Worm (Caenorhabditis elegans) whole organism, L4 larva: ENCODE data around the gene clec-40.

ENCODE experiments used
- F49E8.2 ChIP-seq: sonication (generic microtip); optimal IDR thresholded peaks from 2 replicates; lab custom pipeline; 2016; ENCODE audit warnings: missing compliant biosample characterization, mild to moderate bottlenecking, missing genetic modification characterization, borderline replicate concordance
- Y5F2A.4 ChIP-seq: fragments of 200-800 bp; sonication (Bioruptor generic); optimal IDR thresholded peaks from 2 replicates; lab custom pipeline; 2018; ENCODE audit warnings: mild to moderate bottlenecking, missing genetic modification characterization, missing compliant biosample characterization
- ZK337.2 ChIP-seq: fragments of 200-800 bp; sonication (Bioruptor generic); IDR thresholded peaks from 2 replicates; pipeline ENCODE4 v1.3.6; 2022; ENCODE audit warnings: missing genetic modification reagents, missing genetic modification characterization, missing compliant biosample characterization
- aha-1 ChIP-seq: fragments of 150-350 bp; peaks from one replicate; lab custom pipeline; 2014; ENCODE audit warnings: missing biosample characterization, missing genetic modification characterization
- arid-1 ChIP-seq: fragments of 200-800 bp; sonication (Bioruptor generic); conservative IDR thresholded peaks from 2 replicates; pipeline ENCODE4 v1.3.6; 2022; ENCODE audit warnings: missing genetic modification reagents, missing genetic modification characterization, missing compliant biosample characterization
- daf-16 ChIP-seq, 3 experiments: sonication (generic microtip); optimal IDR thresholded peaks; 2 replicates each; lab custom pipeline; 2016 to 2017; ENCODE audit warnings: missing genetic modification characterization in 3 of 3, missing genetic modification reagents in 3 of 3, mild to moderate bottlenecking in 2 of 3, missing compliant biosample characterization in 2 of 3, missing biosample characterization in 1 of 3, moderate library complexity in 1 of 3
- daf-19 ChIP-seq: fragments of 200-800 bp; sonication (Bioruptor generic); conservative IDR thresholded peaks from 2 replicates; pipeline ENCODE4 v1.3.6; 2022; ENCODE audit warnings: missing genetic modification characterization, missing compliant biosample characterization
- dmd-8 ChIP-seq: fragments of 200-800 bp; sonication (Bioruptor generic); IDR thresholded peaks from 2 replicates; pipeline ENCODE4 v1.3.6; 2022; ENCODE audit warnings: missing genetic modification characterization, missing compliant biosample characterization
- dpl-1 ChIP-seq: fragments of 150-350 bp; optimal IDR thresholded peaks from 2 replicates; lab custom pipeline; 2014; ENCODE audit warnings: missing biosample characterization, missing genetic modification reagents, missing genetic modification characterization
- egl-27 ChIP-seq: sonication (generic microtip); optimal IDR thresholded peaks from 3 replicates; lab custom pipeline; 2017; ENCODE audit warnings: missing biosample characterization, missing genetic modification reagents, missing genetic modification characterization
- fkh-10 ChIP-seq: fragments of 150-350 bp; optimal IDR thresholded peaks from 2 replicates; lab custom pipeline; 2014; ENCODE audit warnings: missing biosample characterization, missing genetic modification reagents, missing genetic modification characterization
- gei-8 ChIP-seq: fragments of 200-800 bp; sonication (Bioruptor generic); optimal IDR thresholded peaks from 2 replicates; lab custom pipeline; 2018; ENCODE audit warnings: mild to moderate bottlenecking, missing genetic modification characterization, missing compliant biosample characterization
- hif-1 ChIP-seq, 2 experiments: sonication (generic microtip); optimal IDR thresholded peaks; 2 replicates each; lab custom pipeline; 2016 to 2017; ENCODE audit warnings: missing compliant biosample characterization in 2 of 2, missing genetic modification characterization in 2 of 2, missing genetic modification reagents in 2 of 2, missing genotype in 2 of 2, mild to moderate bottlenecking in 1 of 2
- hlh-11 ChIP-seq: fragments of 200-800 bp; sonication (Bioruptor generic); optimal IDR thresholded peaks from 2 replicates; lab custom pipeline; 2018; ENCODE audit warnings: mild to moderate bottlenecking, missing genetic modification characterization, missing compliant biosample characterization
- hlh-30 ChIP-seq: sonication (generic microtip); optimal IDR thresholded peaks from 2 replicates; lab custom pipeline; 2017; ENCODE audit warnings: antibody characterized with exemption, mild to moderate bottlenecking, missing genetic modification characterization, missing compliant biosample characterization; ENCODE audit not compliant: insufficient read depth
- lim-7 ChIP-seq: fragments of 200-800 bp; sonication (Bioruptor generic); IDR thresholded peaks from 2 replicates; pipeline ENCODE4 v1.3.6; 2022; ENCODE audit warnings: missing genetic modification characterization, missing compliant biosample characterization
- lin-1 ChIP-seq: fragments of 200-800 bp; sonication (Bioruptor generic); IDR thresholded peaks from 2 replicates; pipeline ENCODE4 v1.3.6; 2022; ENCODE audit warnings: missing genetic modification reagents, missing genetic modification characterization, missing compliant biosample characterization
- lin-15B ChIP-seq: fragments of 150-350 bp; sonication (generic microtip); optimal IDR thresholded peaks from 3 replicates; lab custom pipeline; 2014; ENCODE audit warnings: missing biosample characterization, missing genetic modification characterization
- lin-29 ChIP-seq: fragments of 200-800 bp; sonication (Bioruptor generic); IDR thresholded peaks from 2 replicates; pipeline ENCODE4 v1.3.6; 2022; ENCODE audit warnings: missing genetic modification reagents, missing genetic modification characterization, missing compliant biosample characterization
- lsy-2 ChIP-seq, 2 experiments: fragments of 150-350 bp in 1 of 2; sonication (generic microtip) in 1 of 2; optimal IDR thresholded peaks; 2 replicates each; lab custom pipeline; 2014 to 2017; ENCODE audit warnings: missing biosample characterization in 2 of 2, missing genetic modification characterization in 2 of 2
- mdl-1 ChIP-seq, 2 experiments: fragments of 150-350 bp in 1 of 2; sonication (generic microtip) in 1 of 2; optimal IDR thresholded peaks; 2 replicates each; lab custom pipeline; 2014 to 2017; ENCODE audit warnings: missing biosample characterization in 2 of 2, missing genetic modification characterization in 2 of 2
- mes-2 ChIP-seq: sonication (generic microtip); optimal IDR thresholded peaks from 2 replicates; lab custom pipeline; 2016; ENCODE audit warnings: missing genotype, mild to moderate bottlenecking, missing genetic modification characterization, missing compliant biosample characterization; ENCODE audit not compliant: poor library complexity, severe bottlenecking
- mxl-2 ChIP-seq: fragments of 200-800 bp; sonication (Bioruptor generic); conservative IDR thresholded peaks from 2 replicates; pipeline ENCODE4 v1.3.6; 2022; ENCODE audit warnings: missing genetic modification reagents, missing genetic modification characterization, missing compliant biosample characterization
- mxl-3 ChIP-seq: fragments of 200-800 bp; sonication (Bioruptor generic); optimal IDR thresholded peaks from 2 replicates; lab custom pipeline; 2018; ENCODE audit warnings: mild to moderate bottlenecking, missing genetic modification characterization, missing compliant biosample characterization
- nhr-10 ChIP-seq: fragments of 150-350 bp; optimal IDR thresholded peaks from 2 replicates; lab custom pipeline; 2014; ENCODE audit warnings: missing biosample characterization, missing genetic modification characterization
- nhr-11 ChIP-seq: fragments of 150-350 bp; optimal IDR thresholded peaks from 2 replicates; lab custom pipeline; 2014; ENCODE audit warnings: missing biosample characterization, missing genetic modification characterization
- nhr-237 ChIP-seq: sonication (generic microtip); optimal IDR thresholded peaks from 2 replicates; lab custom pipeline; 2017; ENCODE audit warnings: missing biosample characterization, missing genetic modification characterization
- nhr-25 ChIP-seq: sonication (generic microtip); optimal IDR thresholded peaks from 2 replicates; lab custom pipeline; 2017; ENCODE audit warnings: missing genetic modification characterization, mild to moderate bottlenecking, missing compliant biosample characterization, antibody characterized with exemption, moderate library complexity, borderline replicate concordance; ENCODE audit not compliant: insufficient read depth
- nhr-28 ChIP-seq: fragments of 150-350 bp; optimal IDR thresholded peaks from 2 replicates; lab custom pipeline; 2014; ENCODE audit warnings: missing biosample characterization, missing genetic modification characterization
- nhr-41 ChIP-seq: fragments of 200-800 bp; sonication (Bioruptor generic); IDR thresholded peaks from 2 replicates; pipeline ENCODE4 v1.3.6; 2022; ENCODE audit warnings: missing genetic modification reagents, missing genetic modification characterization, missing compliant biosample characterization
- nhr-48 ChIP-seq: sonication (generic microtip); optimal IDR thresholded peaks from 2 replicates; lab custom pipeline; 2016; ENCODE audit warnings: mild to moderate bottlenecking, missing genetic modification characterization, missing compliant biosample characterization
- pha-4 ChIP-seq, 2 experiments: fragments of 150-350 bp in 1 of 2; fragments of 200-800 bp in 1 of 2; sonication (Bioruptor generic) in 1 of 2; IDR thresholded peaks in 1 of 2; optimal IDR thresholded peaks in 1 of 2; 2 replicates each; pipeline versions ENCODE4 v1.3.6 to Lab custom; 2014 to 2022; ENCODE audit warnings: missing genetic modification characterization in 2 of 2, missing genetic modification reagents in 2 of 2, missing biosample characterization in 1 of 2, missing compliant biosample characterization in 1 of 2
- php-3 ChIP-seq: fragments of 200-800 bp; sonication (Bioruptor generic); IDR thresholded peaks from 2 replicates; pipeline ENCODE4 v1.3.6; 2022; ENCODE audit warnings: missing genetic modification reagents, missing genetic modification characterization, missing compliant biosample characterization
- pqm-1 ChIP-seq: sonication (generic microtip); optimal IDR thresholded peaks from 2 replicates; lab custom pipeline; 2017; ENCODE audit warnings: missing biosample characterization, missing genetic modification characterization
- snpc-1.2 ChIP-seq: fragments of 200-800 bp; sonication (Bioruptor generic); IDR thresholded peaks from 2 replicates; pipeline ENCODE4 v1.3.6; 2022; ENCODE audit warnings: missing genetic modification reagents, missing genetic modification characterization, missing compliant biosample characterization
- snpc-4 ChIP-seq: fragments of 150-350 bp; optimal IDR thresholded peaks from 2 replicates; lab custom pipeline; 2014; ENCODE audit warnings: missing biosample characterization, missing genetic modification characterization
- spr-1 ChIP-seq: sonication (generic microtip); optimal IDR thresholded peaks from 2 replicates; lab custom pipeline; 2016; ENCODE audit warnings: mild to moderate bottlenecking, missing genetic modification characterization, missing compliant biosample characterization
- tra-1 ChIP-seq: fragments of 200-800 bp; sonication (Bioruptor generic); IDR thresholded peaks from 2 replicates; pipeline ENCODE4 v1.3.6; 2022; ENCODE audit warnings: missing genetic modification reagents, missing genetic modification characterization, missing compliant biosample characterization
- unc-62 ChIP-seq, 3 experiments: fragments of 150-350 bp in 1 of 3; sonication (generic microtip); optimal IDR thresholded peaks in 2 of 3; peaks in 1 of 3; 1 replicate in 1 of 3; 2 replicates in 2 of 3; lab custom pipeline; 2014 to 2017; ENCODE audit warnings: missing biosample characterization in 3 of 3, missing genetic modification characterization in 3 of 3, missing genetic modification reagents in 3 of 3, missing genotype in 1 of 3
- ztf-11 ChIP-seq: fragments of 150-350 bp; optimal IDR thresholded peaks from 2 replicates; lab custom pipeline; 2014; ENCODE audit warnings: missing biosample characterization, missing genetic modification characterization

clec-40 gene

ce11 chrV:16815261-16815660, 25.6 kb downstream of the clec-40 start, which contains the start of gene T20B3.1:
Gene T20B3.1, plus strand, starts transcription at chrV:16815561.
- TF ChIP-seq hif-1 (tag; optimal IDR thresholded peaks at IDR 0.05; lab: Kevin White, UChicago) (no peak), aha-1 (tag; lab: Kevin White, UChicago) (peak; percentile 22), hlh-11 (tag; lab: Kevin White, UChicago) (no peak), lin-15B (tag; lab: Kevin White, UChicago) (no peak)

ce11 chrV:16814541-16815207, 26.2 kb downstream of the clec-40 start:
- TF ChIP-seq F49E8.2 (tag; lab: Kevin White, UChicago) (no peak), mes-2 (tag; lab: Kevin White, UChicago) (peak; percentile 28), mxl-3 (peak; percentile 41), ztf-11 (tag; lab: Kevin White, UChicago) (no peak), pha-4 (GFP tag; IDR thresholded peaks at IDR 0.05; lab: Robert Waterston, UW) (no peak), pha-4 (tag; optimal IDR thresholded peaks at IDR 0.05; lab: Kevin White, UChicago) (no peak), lin-29 (GFP tag; lab: Robert Waterston, UW) (no peak), egl-27 (tag; lab: Kevin White, UChicago) (no peak), hlh-30 (tag; lab: Kevin White, UChicago) (peak; percentile 57), mdl-1 (tag; optimal IDR thresholded peaks at IDR 0.05; lab: Kevin White, UChicago) (peak in 1 of 2 experiments; percentile 28), hlh-11 (tag; lab: Kevin White, UChicago) (peak; percentile 23), mxl-2 (no peak), nhr-41 (no peak), nhr-11 (tag; lab: Kevin White, UChicago) (no peak), nhr-28 (tag; lab: Kevin White, UChicago) (peak; percentile 62), pqm-1 (peak; percentile 32), lsy-2 (tag; optimal IDR thresholded peaks at IDR 0.05; lab: Kevin White, UChicago) (peak in 1 of 2 experiments; percentile 11), daf-16 (GFP tag; optimal IDR thresholded peaks at IDR 0.05; lab: Kevin White, UChicago) (no peak), daf-16 (tag; optimal IDR thresholded peaks at IDR 0.05; lab: Kevin White, UChicago) (peak; percentile 59), gei-8 (GFP tag; lab: Kevin White, UChicago) (peak; percentile 31), daf-19 (GFP tag; lab: Robert Waterston, UW) (no peak), unc-62 (GFP tag; optimal IDR thresholded peaks at IDR 0.05 in 1 of 2; lab: Kevin White, UChicago) (peak in 1 of 2 experiments; percentile 90), unc-62 (tag; optimal IDR thresholded peaks at IDR 0.05; lab: Kevin White, UChicago) (no peak), nhr-10 (no peak), fkh-10 (GFP tag; lab: Kevin White, UChicago) (no peak), Y5F2A.4 (no peak)

- TF ChIP-seq tra-1 = no peak
- TF ChIP-seq dpl-1 = no peak
- TF ChIP-seq spr-1 (tag; lab: Kevin White, UChicago) = no peak
- TF ChIP-seq dmd-8 (GFP tag; lab: Robert Waterston, UW) = no peak
- TF ChIP-seq snpc-4 (tag; lab: Kevin White, UChicago) = no peak
- TF ChIP-seq nhr-25 (tag; lab: Kevin White, UChicago) = no peak
- no peak for TF ChIP-seq arid-1
- no peak for TF ChIP-seq php-3
- no peak for TF ChIP-seq nhr-48 (tag; lab: Kevin White, UChicago)
- TF ChIP-seq F49E8.2 (tag; lab: Kevin White, UChicago) = no peak
- TF ChIP-seq snpc-1.2 (GFP tag; lab: Robert Waterston, UW) = no peak
- no peak for TF ChIP-seq lin-1
- TF ChIP-seq nhr-237 = no peak
- TF ChIP-seq lim-7 (GFP tag; lab: Robert Waterston, UW) = no peak
- TF ChIP-seq ZK337.2 = no peak
Measured at ce11 chrV:16812371-16812770, 28.5 kb downstream of the clec-40 start.
